Worm (Caenorhabditis elegans) whole organism, L4 larva: ENCODE data around the gene R05H5.4.
A peak's percentile ranks its signal among the peaks of the same experiment; 100 is the strongest.

Source experiments
- F37D6.2 ChIP-seq: sonication (generic microtip); optimal IDR thresholded peaks from 2 replicates; lab custom pipeline; 2016; ENCODE audit warnings: mild to moderate bottlenecking, missing genetic modification characterization, missing compliant biosample characterization
- F44E2.7 ChIP-seq: fragments of 200-800 bp; sonication (Bioruptor generic); IDR thresholded peaks from 2 replicates; pipeline ENCODE4 v2.1.2; 2022; ENCODE audit warnings: missing genetic modification characterization, missing compliant biosample characterization
- T20F7.1 ChIP-seq: fragments of 200-800 bp; sonication (Bioruptor generic); optimal IDR thresholded peaks from 2 replicates; lab custom pipeline; 2018; ENCODE audit warnings: mild to moderate bottlenecking, missing genetic modification characterization, missing compliant biosample characterization
- T26A8.4 ChIP-seq: fragments of 200-800 bp; sonication (Bioruptor generic); IDR thresholded peaks from 2 replicates; pipeline ENCODE4 v1.3.6; 2022; ENCODE audit warnings: missing genetic modification characterization, missing compliant biosample characterization
- Y48G9A.11 ChIP-seq: fragments of 200-800 bp; sonication (Bioruptor generic); IDR thresholded peaks from 2 replicates; pipeline ENCODE4 v1.3.6; 2022; ENCODE audit warnings: missing genetic modification reagents, missing genetic modification characterization, missing compliant biosample characterization
- Y75B8A.6 ChIP-seq: fragments of 200-800 bp; sonication (Bioruptor generic); IDR thresholded peaks from 2 replicates; pipeline ENCODE4 v1.3.6; 2022; ENCODE audit warnings: missing genetic modification reagents, missing genetic modification characterization, missing compliant biosample characterization
- ZK546.5 ChIP-seq, 2 experiments: sonication (generic microtip); optimal IDR thresholded peaks; 2 replicates each; lab custom pipeline; 2017; ENCODE audit warnings: missing biosample characterization in 2 of 2, missing genetic modification characterization in 2 of 2
- arid-1 ChIP-seq: fragments of 200-800 bp; sonication (Bioruptor generic); conservative IDR thresholded peaks from 2 replicates; pipeline ENCODE4 v1.3.6; 2022; ENCODE audit warnings: missing genetic modification reagents, missing genetic modification characterization, missing compliant biosample characterization
- ceh-20 ChIP-seq: fragments of 200-800 bp; sonication (Bioruptor generic); IDR thresholded peaks from 2 replicates; pipeline ENCODE4 v1.3.6; 2022; ENCODE audit warnings: missing genetic modification reagents, missing genetic modification characterization, missing compliant biosample characterization
- ceh-32 ChIP-seq: sonication (generic microtip); optimal IDR thresholded peaks from 2 replicates; lab custom pipeline; 2016; ENCODE audit warnings: mild to moderate bottlenecking, missing genetic modification characterization, missing compliant biosample characterization; ENCODE audit not compliant: poor library complexity
- daf-12 ChIP-seq: fragments of 150-350 bp; optimal IDR thresholded peaks from 2 replicates; lab custom pipeline; 2014; ENCODE audit warnings: missing biosample characterization, missing genetic modification reagents, missing genetic modification characterization
- daf-16 ChIP-seq, 3 experiments: sonication (generic microtip); optimal IDR thresholded peaks; 2 replicates each; lab custom pipeline; 2016 to 2017; ENCODE audit warnings: missing genetic modification characterization in 3 of 3, missing genetic modification reagents in 3 of 3, mild to moderate bottlenecking in 2 of 3, missing compliant biosample characterization in 2 of 3, missing biosample characterization in 1 of 3, moderate library complexity in 1 of 3
- daf-19 ChIP-seq: fragments of 200-800 bp; sonication (Bioruptor generic); conservative IDR thresholded peaks from 2 replicates; pipeline ENCODE4 v1.3.6; 2022; ENCODE audit warnings: missing genetic modification characterization, missing compliant biosample characterization
- daf-8 ChIP-seq: fragments of 200-800 bp; sonication (Bioruptor generic); IDR thresholded peaks from 2 replicates; pipeline ENCODE4 v1.3.6; 2022; ENCODE audit warnings: missing genetic modification characterization, missing compliant biosample characterization
- dmd-8 ChIP-seq: fragments of 200-800 bp; sonication (Bioruptor generic); IDR thresholded peaks from 2 replicates; pipeline ENCODE4 v1.3.6; 2022; ENCODE audit warnings: missing genetic modification characterization, missing compliant biosample characterization
- duxl-1 ChIP-seq: sonication (generic microtip); optimal IDR thresholded peaks from 2 replicates; lab custom pipeline; 2016; ENCODE audit warnings: mild to moderate bottlenecking, missing genetic modification characterization, moderate library complexity, missing compliant biosample characterization; ENCODE audit not compliant: poor library complexity
- dve-1 ChIP-seq: sonication (generic microtip); optimal IDR thresholded peaks from 2 replicates; lab custom pipeline; 2017; ENCODE audit warnings: antibody characterized with exemption, mild to moderate bottlenecking, missing genetic modification characterization, missing compliant biosample characterization; ENCODE audit not compliant: insufficient read depth
- egl-27 ChIP-seq: sonication (generic microtip); optimal IDR thresholded peaks from 3 replicates; lab custom pipeline; 2017; ENCODE audit warnings: missing biosample characterization, missing genetic modification reagents, missing genetic modification characterization
- fkh-10 ChIP-seq: fragments of 150-350 bp; optimal IDR thresholded peaks from 2 replicates; lab custom pipeline; 2014; ENCODE audit warnings: missing biosample characterization, missing genetic modification reagents, missing genetic modification characterization
- hif-1 ChIP-seq, 2 experiments: sonication (generic microtip); optimal IDR thresholded peaks; 2 replicates each; lab custom pipeline; 2016 to 2017; ENCODE audit warnings: missing compliant biosample characterization in 2 of 2, missing genetic modification characterization in 2 of 2, missing genetic modification reagents in 2 of 2, missing genotype in 2 of 2, mild to moderate bottlenecking in 1 of 2
- jun-1 ChIP-seq: fragments of 150-350 bp; optimal IDR thresholded peaks from 2 replicates; lab custom pipeline; 2014; ENCODE audit warnings: missing biosample characterization, missing genetic modification reagents, missing genetic modification characterization
- lim-7 ChIP-seq: fragments of 200-800 bp; sonication (Bioruptor generic); IDR thresholded peaks from 2 replicates; pipeline ENCODE4 v1.3.6; 2022; ENCODE audit warnings: missing genetic modification characterization, missing compliant biosample characterization
- lin-1 ChIP-seq: fragments of 200-800 bp; sonication (Bioruptor generic); IDR thresholded peaks from 2 replicates; pipeline ENCODE4 v1.3.6; 2022; ENCODE audit warnings: missing genetic modification reagents, missing genetic modification characterization, missing compliant biosample characterization
- lin-13 ChIP-seq: fragments of 150-350 bp; optimal IDR thresholded peaks from 2 replicates; lab custom pipeline; 2014; ENCODE audit warnings: missing biosample characterization, missing genetic modification reagents, missing genetic modification characterization
- lin-15B ChIP-seq: fragments of 150-350 bp; sonication (generic microtip); optimal IDR thresholded peaks from 3 replicates; lab custom pipeline; 2014; ENCODE audit warnings: missing biosample characterization, missing genetic modification characterization
- lin-29 ChIP-seq: fragments of 200-800 bp; sonication (Bioruptor generic); IDR thresholded peaks from 2 replicates; pipeline ENCODE4 v1.3.6; 2022; ENCODE audit warnings: missing genetic modification reagents, missing genetic modification characterization, missing compliant biosample characterization
- lin-38 ChIP-seq: fragments of 200-800 bp; sonication (Bioruptor generic); IDR thresholded peaks from 2 replicates; pipeline ENCODE4 v1.3.6; 2022; ENCODE audit warnings: missing genetic modification reagents, missing genetic modification characterization, missing compliant biosample characterization
- lin-39 ChIP-seq: fragments of 150-350 bp; optimal IDR thresholded peaks from 2 replicates; lab custom pipeline; 2014; ENCODE audit warnings: missing biosample characterization, missing genetic modification reagents, missing genetic modification characterization
- lir-3 ChIP-seq: sonication (generic microtip); optimal IDR thresholded peaks from 2 replicates; lab custom pipeline; 2016; ENCODE audit warnings: mild to moderate bottlenecking, missing genetic modification characterization, missing compliant biosample characterization
- lsy-2 ChIP-seq, 2 experiments: fragments of 150-350 bp in 1 of 2; sonication (generic microtip) in 1 of 2; optimal IDR thresholded peaks; 2 replicates each; lab custom pipeline; 2014 to 2017; ENCODE audit warnings: missing biosample characterization in 2 of 2, missing genetic modification characterization in 2 of 2
- mdt-29 ChIP-seq: fragments of 200-800 bp; sonication (Bioruptor generic); IDR thresholded peaks from 2 replicates; pipeline ENCODE4 v1.3.6; 2022; ENCODE audit warnings: missing genetic modification reagents, missing genetic modification characterization, missing compliant biosample characterization
- mes-2 ChIP-seq: sonication (generic microtip); optimal IDR thresholded peaks from 2 replicates; lab custom pipeline; 2016; ENCODE audit warnings: missing genotype, mild to moderate bottlenecking, missing genetic modification characterization, missing compliant biosample characterization; ENCODE audit not compliant: poor library complexity, severe bottlenecking
- mxl-3 ChIP-seq: fragments of 200-800 bp; sonication (Bioruptor generic); optimal IDR thresholded peaks from 2 replicates; lab custom pipeline; 2018; ENCODE audit warnings: mild to moderate bottlenecking, missing genetic modification characterization, missing compliant biosample characterization
- nhr-25 ChIP-seq: sonication (generic microtip); optimal IDR thresholded peaks from 2 replicates; lab custom pipeline; 2017; ENCODE audit warnings: missing genetic modification characterization, mild to moderate bottlenecking, missing compliant biosample characterization, antibody characterized with exemption, moderate library complexity, borderline replicate concordance; ENCODE audit not compliant: insufficient read depth
- nhr-28 ChIP-seq: fragments of 150-350 bp; optimal IDR thresholded peaks from 2 replicates; lab custom pipeline; 2014; ENCODE audit warnings: missing biosample characterization, missing genetic modification characterization
- nhr-41 ChIP-seq: fragments of 200-800 bp; sonication (Bioruptor generic); IDR thresholded peaks from 2 replicates; pipeline ENCODE4 v1.3.6; 2022; ENCODE audit warnings: missing genetic modification reagents, missing genetic modification characterization, missing compliant biosample characterization
- nhr-42 ChIP-seq: fragments of 200-800 bp; sonication (Bioruptor generic); IDR thresholded peaks from 2 replicates; pipeline ENCODE4 v1.3.6; 2022; ENCODE audit warnings: missing genetic modification characterization, missing compliant biosample characterization
- nhr-6 ChIP-seq: fragments of 150-350 bp; optimal IDR thresholded peaks from 2 replicates; lab custom pipeline; 2014; ENCODE audit warnings: missing biosample characterization, missing genetic modification characterization
- nhr-77 ChIP-seq: fragments of 150-350 bp; optimal IDR thresholded peaks from 2 replicates; lab custom pipeline; 2014; ENCODE audit warnings: missing biosample characterization, missing genetic modification characterization
- pqm-1 ChIP-seq: sonication (generic microtip); optimal IDR thresholded peaks from 2 replicates; lab custom pipeline; 2017; ENCODE audit warnings: missing biosample characterization, missing genetic modification characterization
- rbr-2 ChIP-seq: sonication (generic microtip); optimal IDR thresholded peaks from 2 replicates; lab custom pipeline; 2016; ENCODE audit warnings: missing genotype, missing genetic modification characterization, missing compliant biosample characterization
- saeg-2 ChIP-seq: fragments of 200-800 bp; sonication (Bioruptor generic); IDR thresholded peaks from 2 replicates; pipeline ENCODE4 v1.3.6; 2022; ENCODE audit warnings: missing genetic modification reagents, missing genetic modification characterization, missing compliant biosample characterization
- sdz-12 ChIP-seq: fragments of 200-800 bp; sonication (Bioruptor generic); optimal IDR thresholded peaks from 2 replicates; lab custom pipeline; 2018; ENCODE audit warnings: mild to moderate bottlenecking, missing genetic modification characterization, missing compliant biosample characterization
- vab-7 ChIP-seq: fragments of 200-800 bp; sonication (Bioruptor generic); IDR thresholded peaks from 2 replicates; pipeline ENCODE4 v1.3.6; 2022; ENCODE audit warnings: missing genetic modification reagents, missing genetic modification characterization, missing compliant biosample characterization
- zfp-3 ChIP-seq: fragments of 200-800 bp; sonication (Bioruptor generic); conservative IDR thresholded peaks from 2 replicates; pipeline ENCODE4 v1.3.6; 2022; ENCODE audit warnings: missing genetic modification reagents, missing genetic modification characterization, missing compliant biosample characterization

R05H5.4 gene

DNA sequence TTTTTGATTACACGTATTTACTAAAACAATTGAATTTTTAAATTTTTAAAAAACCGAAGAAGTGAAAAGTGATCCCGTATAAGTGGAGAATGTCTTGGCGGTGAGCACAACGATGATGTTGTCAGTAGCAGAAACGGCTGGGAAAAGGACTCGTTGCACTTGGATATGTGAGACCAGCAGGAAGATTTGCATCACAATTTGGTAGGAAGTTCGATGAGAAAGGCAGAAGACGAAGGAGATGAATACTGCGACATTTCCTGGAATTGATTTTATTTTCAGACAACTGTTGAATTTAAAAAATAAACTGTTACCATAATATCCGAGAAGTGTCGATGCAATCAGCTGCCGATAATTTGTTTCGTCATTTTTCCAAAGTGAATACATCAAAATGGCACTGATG is at the start of gene R05H5.4:
R05H5.4 (minus strand) TSS at position 101 of the 400 bp plus-strand sequence.
- TF ChIP-seq sdz-12 (GFP tag; lab: Kevin White, UChicago) (no peak), lim-7 (GFP tag; lab: Robert Waterston, UW) (no peak), lin-29 (GFP tag; lab: Robert Waterston, UW) (no peak)

DNA sequence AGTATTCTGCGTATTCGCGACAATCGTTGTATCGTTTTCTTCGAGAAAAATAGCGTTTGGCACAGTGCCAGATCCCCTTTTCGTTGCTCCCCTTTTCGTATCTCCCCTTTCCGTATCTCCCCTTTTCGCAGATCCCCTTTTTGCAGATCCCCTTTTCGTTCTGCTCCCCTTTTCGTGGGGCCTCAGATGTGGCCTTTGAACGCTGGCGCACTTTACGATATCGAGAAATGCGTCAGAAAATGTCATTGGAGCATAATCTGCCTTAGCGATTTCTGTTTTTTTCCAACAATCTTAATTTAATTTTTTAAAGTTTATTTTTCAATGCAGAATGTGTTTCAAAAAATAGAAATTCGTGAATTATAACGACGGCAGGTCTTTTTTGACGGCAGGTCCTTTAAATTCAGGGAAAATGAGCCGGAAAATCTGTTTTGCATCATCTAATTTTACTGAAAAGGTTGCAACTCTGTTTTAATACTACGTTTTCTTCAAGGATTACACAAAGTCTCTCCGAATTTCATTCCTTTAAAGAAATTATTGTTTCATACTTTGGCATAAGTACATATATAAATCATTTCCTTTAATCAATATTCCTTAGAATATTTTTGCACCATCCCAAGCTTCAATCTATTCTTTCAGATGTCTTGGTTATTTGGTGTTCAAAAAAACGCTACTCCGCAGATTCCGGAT is 48.7 kb upstream of the R05H5.4 start, which contains the start of gene atad-3:
atad-3 (plus strand) TSS at position 637 of the 687 bp plus-strand sequence.
- TF ChIP-seq nhr-41 (GFP tag; lab: Robert Waterston, UW) (0 out of 2 replicates have a peak, but pooled peaks have one; percentile 69), mdt-29 (GFP tag; lab: Robert Waterston, UW) (peak; percentile 75), daf-12 (tag; lab: Kevin White, UChicago) (no peak), vab-7 (GFP tag; lab: Robert Waterston, UW) (peak; percentile 99), ZK546.5 (tag; optimal IDR thresholded peaks at IDR 0.05; lab: Kevin White, UChicago) (no peak), zfp-3 (GFP tag; lab: Robert Waterston, UW) (peak; percentile 92), sdz-12 (GFP tag; lab: Kevin White, UChicago) (no peak), dve-1 (tag; lab: Kevin White, UChicago) (peak; percentile 75), lim-7 (GFP tag; lab: Robert Waterston, UW) (peak; percentile 79), mes-2 (tag; lab: Kevin White, UChicago) (peak; percentile 98), egl-27 (no peak), dmd-8 (GFP tag; lab: Robert Waterston, UW) (peak; percentile 84), fkh-10 (GFP tag; lab: Kevin White, UChicago) (peak; percentile 48), daf-19 (peak; percentile 81; the same call in 1 of the 2 replicates), lin-39 (tag; lab: Kevin White, UChicago) (no peak), jun-1 (tag; lab: Kevin White, UChicago) (peak; percentile 46), lin-38 (GFP tag; lab: Robert Waterston, UW) (peak; percentile 95), rbr-2 (tag; lab: Kevin White, UChicago) (peak; percentile 87), nhr-28 (tag; lab: Kevin White, UChicago) (peak; percentile 68), nhr-42 (GFP tag; lab: Robert Waterston, UW) (peak; percentile 95), T20F7.1 (GFP tag; lab: Kevin White, UChicago) (no peak), lin-1 (GFP tag; lab: Robert Waterston, UW) (peak; percentile 59; the same call in 1 of the 2 replicates), lin-15B (tag; lab: Kevin White, UChicago) (peak; percentile 33), arid-1 (GFP tag; lab: Robert Waterston, UW) (peak; percentile 92), Y48G9A.11 (GFP tag; lab: Robert Waterston, UW) (peak; percentile 88), F44E2.7 (0 out of 2 replicates have a peak, but pooled peaks have one; percentile 39), ceh-20 (GFP tag; lab: Robert Waterston, UW) (peak; percentile 97), mxl-3 (GFP tag; lab: Kevin White, UChicago) (peak; percentile 81), F37D6.2 (tag; lab: Kevin White, UChicago) (peak; percentile 81), saeg-2 (GFP tag; lab: Robert Waterston, UW) (peak; percentile 84), lsy-2 (tag; optimal IDR thresholded peaks at IDR 0.05; lab: Kevin White, UChicago) (peak; percentile 79 to 91), T26A8.4 (GFP tag; lab: Robert Waterston, UW) (peak; percentile 92), Y75B8A.6 (GFP tag; lab: Robert Waterston, UW) (peak; percentile 96), lin-13 (GFP tag; lab: Kevin White, UChicago) (peak; percentile 71), pqm-1 (tag; lab: Kevin White, UChicago) (no peak), nhr-77 (tag; lab: Kevin White, UChicago) (peak; percentile 85), nhr-6 (tag; lab: Kevin White, UChicago) (peak; percentile 12), duxl-1 (tag; lab: Kevin White, UChicago) (peak; percentile 67), lir-3 (tag; lab: Kevin White, UChicago) (peak; percentile 26), daf-8 (no peak), daf-16 (GFP tag; optimal IDR thresholded peaks at IDR 0.05; lab: Kevin White, UChicago) (peak in 1 of 2 experiments; percentile 37), daf-16 (tag; optimal IDR thresholded peaks at IDR 0.05; lab: Kevin White, UChicago) (peak; percentile 24), nhr-25 (tag; lab: Kevin White, UChicago) (no peak), hif-1 (tag; optimal IDR thresholded peaks at IDR 0.05; lab: Kevin White, UChicago) (peak in 1 of 2 experiments; percentile 92), ceh-32 (tag; lab: Kevin White, UChicago) (no peak), lin-29 (GFP tag; lab: Robert Waterston, UW) (peak; percentile 80; the same call in 1 of the 2 replicates)
